Worm (Caenorhabditis elegans): ENCODE data around the gene F22B8.7.

- TF ChIP-seq ztf-29 (GFP tag; IDR thresholded peaks at IDR 0.05) = no peak
- TF ChIP-seq cog-1 (tag; optimal IDR thresholded peaks at IDR 0.05) = no peak
- TF ChIP-seq flt-1 (GFP tag; IDR thresholded peaks at IDR 0.05) = no peak
- TF ChIP-seq ztf-23 (GFP tag; IDR thresholded peaks at IDR 0.05) = no peak
- TF ChIP-seq klf-2 (GFP tag; conservative IDR thresholded peaks at IDR 0.05) = no peak
- no peak for TF ChIP-seq ref-1 (GFP tag; conservative IDR thresholded peaks at IDR 0.05)
- TF ChIP-seq tab-1 (GFP tag; IDR thresholded peaks at IDR 0.05) = no peak
Measured at ce11 chrV:16094862-16095261, 478 bp downstream of the F22B8.7 start.
